Worm (Caenorhabditis elegans) whole organism, dauer: ENCODE measurements around the gene C17G1.2.

Experiments used
- unc-62 ChIP-seq: sonication (generic microtip); optimal IDR thresholded peaks from 2 replicates; lab custom pipeline; 2017; ENCODE audit warnings: missing biosample characterization, missing genetic modification reagents, missing genetic modification characterization

Gene C17G1.2

DNA sequence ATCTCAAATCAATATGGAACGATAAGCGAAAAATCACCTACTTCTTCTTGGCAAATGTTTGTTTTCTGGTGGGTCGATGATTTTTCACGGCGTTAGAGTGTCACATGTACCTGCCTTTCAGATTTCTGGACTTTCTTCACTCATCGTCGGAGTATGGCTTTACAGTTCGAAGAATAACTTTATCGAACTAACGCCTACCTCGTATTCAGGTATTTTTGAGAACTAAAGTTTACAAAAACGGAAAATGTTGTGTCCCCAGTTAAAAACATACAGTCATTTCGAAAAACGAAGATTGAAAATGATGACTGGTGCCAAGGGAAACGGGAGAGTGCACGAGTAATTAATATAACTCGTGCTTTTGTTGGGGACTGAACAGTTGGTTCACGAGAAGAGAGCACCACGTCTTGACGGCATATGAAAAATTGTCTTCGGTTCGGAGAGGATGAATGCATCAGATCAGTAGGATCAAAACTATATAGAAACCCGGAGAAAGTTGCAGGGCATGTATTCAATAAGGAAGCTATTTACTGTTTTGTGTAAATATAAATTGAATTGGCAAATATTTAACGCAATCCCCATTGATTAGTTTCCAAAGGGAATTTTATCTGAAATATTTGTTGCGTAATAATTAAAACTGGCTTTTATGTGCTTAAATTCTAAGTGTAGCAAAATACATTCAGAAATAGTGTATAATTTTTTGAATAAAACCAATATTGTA is 12.1 kb downstream of the C17G1.2 start:
- no peak for TF ChIP-seq unc-62 (GFP tag; lab: Kevin White, UChicago)

ce11 chrX:9934009-9934323 is 12.6 kb downstream of the C17G1.2 start:
- no peak for TF ChIP-seq unc-62 (GFP tag; lab: Kevin White, UChicago)

DNA sequence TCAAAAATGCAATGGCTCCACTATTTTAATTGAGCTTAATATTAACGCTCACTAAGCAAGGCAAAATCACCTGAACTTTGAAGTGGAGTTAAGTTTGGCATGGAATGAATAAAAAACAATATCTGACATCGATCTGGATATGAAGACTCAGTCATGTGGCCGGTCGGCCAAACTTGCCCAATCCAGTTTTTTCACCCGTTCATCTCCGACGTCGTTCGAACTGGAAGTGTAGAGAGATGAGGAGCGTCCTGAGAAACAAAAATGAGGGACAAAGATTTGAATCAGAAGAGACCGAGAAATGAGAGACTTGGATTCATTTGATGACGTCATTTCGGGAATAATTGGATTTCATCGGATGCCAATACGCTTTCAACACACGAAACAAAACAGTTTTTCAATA is 16.7 kb downstream of the C17G1.2 start:
- TF ChIP-seq unc-62 (GFP tag; lab: Kevin White, UChicago), result no peak

DNA sequence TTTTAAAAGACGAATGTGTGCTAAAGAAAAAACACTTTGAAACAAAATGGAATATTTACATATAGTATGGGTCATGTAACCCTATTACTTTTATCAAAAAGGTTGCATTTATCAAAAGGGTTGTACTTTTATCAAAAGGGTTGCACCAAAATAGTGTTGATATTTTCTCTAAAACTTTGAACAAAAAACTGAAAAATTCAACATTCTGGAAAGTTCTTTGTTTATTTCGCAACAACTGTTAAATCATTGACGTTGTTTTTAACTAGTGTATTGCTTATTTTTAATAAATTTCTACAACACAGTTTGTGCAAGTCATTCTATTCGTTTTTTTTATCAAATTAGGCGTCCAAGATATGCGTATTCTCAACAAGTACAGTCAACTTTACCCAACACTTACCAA is 17.2 kb downstream of the C17G1.2 start, which contains the start of the genes C17G1.5 and C17G1.14:
C17G1.5 (plus strand) TSS at position 266 of the 400 bp plus-strand sequence.
C17G1.14 (plus strand) TSS at position 277 of the 400 bp plus-strand sequence.
- no peak for TF ChIP-seq unc-62 (GFP tag; lab: Kevin White, UChicago)

DNA sequence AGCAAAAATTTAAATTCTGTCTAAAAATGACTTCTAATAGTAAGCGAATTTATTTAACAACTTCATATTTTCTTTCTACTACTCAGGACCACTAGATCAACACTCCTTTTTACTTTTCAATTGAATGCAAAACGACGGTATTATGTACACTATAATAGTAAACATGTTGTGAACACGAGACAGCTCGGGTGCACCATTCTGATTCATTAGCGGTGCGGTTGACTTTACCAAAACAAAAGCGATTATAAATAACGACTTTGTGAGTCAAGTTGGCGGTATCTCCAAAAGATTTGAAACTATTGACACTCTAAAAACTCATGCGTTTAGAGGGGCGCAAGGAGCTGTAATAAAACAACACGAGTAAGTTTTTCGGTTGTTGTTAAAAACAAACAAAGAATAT is 19.2 kb downstream of the C17G1.2 start:
- TF ChIP-seq unc-62 (GFP tag; lab: Kevin White, UChicago), result no peak

ce11 chrX:9941379-9941778 is 20.0 kb downstream of the C17G1.2 start:
- no peak for TF ChIP-seq unc-62 (GFP tag; lab: Kevin White, UChicago)

DNA sequence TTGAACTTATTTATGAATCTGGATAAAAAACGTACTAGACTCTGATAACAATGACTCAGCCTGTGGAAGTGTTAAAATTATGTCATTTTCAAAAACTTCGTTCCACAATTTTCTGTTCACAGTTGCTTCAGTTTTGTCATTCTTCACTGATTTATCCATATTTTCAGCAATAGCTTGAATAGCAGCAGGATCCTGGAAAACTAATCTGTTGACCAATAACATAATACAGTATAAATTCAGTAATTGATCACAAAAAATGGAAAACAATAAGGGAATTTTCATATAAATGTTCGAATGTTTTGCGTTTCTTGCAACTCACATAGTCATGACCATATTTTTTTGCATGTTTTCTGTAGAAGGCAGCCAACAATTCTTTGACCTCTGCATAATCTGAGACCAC is 27.2 kb downstream of the C17G1.2 start:
- no peak for TF ChIP-seq unc-62 (GFP tag; lab: Kevin White, UChicago)

DNA sequence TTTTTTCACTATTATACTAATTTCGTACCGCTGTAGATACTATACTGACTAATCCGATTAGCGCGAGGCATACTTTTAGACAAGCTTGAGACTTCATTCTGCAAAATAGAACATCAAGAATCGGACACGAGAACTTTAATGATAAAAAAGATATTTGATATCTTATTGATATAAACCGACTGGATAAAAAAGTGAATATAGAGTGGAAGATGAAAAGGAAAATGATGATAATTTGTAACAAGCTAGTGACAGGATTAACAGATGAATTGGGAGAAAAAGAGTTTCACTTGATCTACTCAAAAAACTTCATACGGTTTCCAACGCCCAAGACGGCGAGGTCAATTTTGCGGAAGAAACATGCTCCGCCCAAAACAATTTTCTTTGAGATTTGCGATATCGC is 27.6 kb downstream of the C17G1.2 start, which contains the start of gene nas-37:
nas-37 (minus strand) TSS at position 101 of the 400 bp plus-strand sequence.
- no peak for TF ChIP-seq unc-62 (GFP tag; lab: Kevin White, UChicago)

DNA sequence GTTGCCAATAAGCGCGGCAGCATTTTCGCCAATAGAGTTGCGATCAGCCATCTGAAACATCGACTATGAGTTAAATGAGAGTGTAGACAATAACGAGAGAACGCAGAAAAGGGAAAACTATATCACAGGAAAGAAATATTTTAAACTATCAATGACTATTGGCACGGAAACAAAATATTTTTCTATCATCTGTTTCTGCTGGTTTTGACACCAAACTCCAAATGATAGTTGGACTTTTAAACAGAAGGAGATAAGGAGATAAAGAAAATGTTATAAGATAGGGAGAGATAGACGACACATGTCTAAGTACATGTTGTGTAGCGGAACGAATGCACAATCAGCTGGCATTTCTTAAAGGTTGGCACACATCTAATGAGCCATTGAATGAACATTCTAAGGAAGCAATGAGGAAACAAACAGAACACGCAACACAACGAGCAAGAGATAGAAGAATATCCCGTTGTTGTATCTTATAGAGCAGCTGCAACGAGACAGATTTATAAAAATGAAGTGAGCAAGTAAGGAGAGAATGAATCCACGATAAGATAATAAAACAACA is 33.2 kb downstream of the C17G1.2 start, which contains the start of gene cysl-1:
cysl-1 (minus strand) TSS at position 51 of the 559 bp plus-strand sequence.
- no peak for TF ChIP-seq unc-62 (GFP tag; lab: Kevin White, UChicago)

ce11 chrX:9956052-9956451 is 34.7 kb downstream of the C17G1.2 start:
- TF ChIP-seq unc-62 (GFP tag; lab: Kevin White, UChicago), result no peak

DNA sequence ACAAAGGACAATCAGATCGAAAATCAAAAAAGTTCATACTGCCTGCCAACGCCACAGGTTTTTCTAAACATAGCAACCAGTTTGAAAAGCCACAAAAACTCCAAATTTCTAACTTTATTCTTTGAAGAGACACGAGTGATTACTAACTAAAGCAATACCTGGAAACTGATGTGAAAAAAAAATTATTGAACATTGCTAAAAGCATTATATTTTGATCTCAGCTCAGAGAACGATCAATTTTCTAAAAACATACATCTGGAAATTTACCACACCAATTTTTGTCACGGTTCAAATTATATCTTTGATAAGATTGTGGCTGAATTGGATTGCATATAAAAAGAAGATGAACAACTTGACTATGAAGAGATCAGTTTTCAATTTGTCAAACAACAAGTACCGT is 36.1 kb downstream of the C17G1.2 start:
- no peak for TF ChIP-seq unc-62 (GFP tag; lab: Kevin White, UChicago)

DNA sequence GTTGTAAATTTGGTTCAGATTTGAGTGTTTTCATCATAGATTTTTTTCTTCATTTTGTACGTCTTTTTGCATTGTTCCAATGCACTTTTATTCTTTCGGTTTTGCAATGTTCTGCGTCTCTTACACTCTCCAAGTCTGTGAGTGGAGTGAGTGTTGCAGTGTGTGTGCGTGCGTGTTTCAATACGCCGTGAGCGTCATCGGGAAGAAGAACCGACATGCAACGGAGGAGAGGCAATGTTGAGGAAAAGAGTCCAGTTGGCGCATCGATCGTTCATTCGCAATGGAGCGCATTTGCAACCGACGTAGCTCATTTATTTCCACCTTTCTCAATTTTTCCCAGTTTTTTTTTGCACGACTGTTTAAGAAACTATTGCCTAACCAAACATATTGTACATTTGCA is 37.2 kb downstream of the C17G1.2 start, which contains the start of gene ZC506.1:
ZC506.1 (plus strand) TSS at position 400 of the 400 bp plus-strand sequence.
- TF ChIP-seq unc-62 (GFP tag; lab: Kevin White, UChicago), result no peak

DNA sequence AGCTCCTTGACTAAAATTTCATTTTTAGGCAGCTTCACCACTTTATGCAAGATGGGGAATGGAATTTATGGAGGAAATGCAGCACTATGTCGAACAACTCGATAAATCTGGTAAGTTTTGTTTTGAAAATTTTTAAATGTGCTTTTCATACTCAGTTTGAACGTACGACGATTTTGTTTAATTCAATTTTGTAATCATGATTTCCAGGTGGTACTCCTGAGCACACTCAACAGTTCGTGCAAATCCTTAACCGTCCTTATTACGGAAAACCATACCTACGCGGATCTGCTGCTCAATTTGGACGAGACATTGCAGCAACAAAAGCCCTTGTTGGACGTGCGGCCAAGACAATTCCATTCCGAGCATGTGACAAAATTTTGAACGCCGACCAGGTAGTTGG is 41.2 kb downstream of the C17G1.2 start:
- no peak for TF ChIP-seq unc-62 (GFP tag; lab: Kevin White, UChicago)

DNA sequence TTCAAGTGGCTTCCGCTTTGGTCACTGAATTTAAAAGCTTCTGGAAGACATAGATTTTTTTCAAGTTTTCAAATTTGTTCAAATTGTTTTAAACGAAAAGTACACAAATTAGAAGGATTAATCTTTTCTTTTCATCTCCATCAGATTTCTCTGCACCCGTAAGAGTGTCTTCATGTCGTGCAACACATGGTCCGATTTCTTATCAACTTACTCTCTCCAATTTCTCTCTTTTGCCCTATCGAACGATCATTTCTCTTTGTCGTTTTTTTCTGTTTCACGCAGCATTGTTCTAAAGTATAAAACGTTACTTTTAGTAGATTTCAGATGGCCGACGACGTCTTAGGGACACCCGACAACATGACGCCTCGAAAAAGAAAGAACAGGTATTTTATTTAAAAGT is 43.9 kb downstream of the C17G1.2 start, which contains the start of gene pssy-1:
pssy-1 (plus strand) TSS at position 318 of the 400 bp plus-strand sequence.
- TF ChIP-seq unc-62 (GFP tag; lab: Kevin White, UChicago), result no peak
